Fruit fly (Drosophila melanogaster): Measurements from ENCODE around the gene CG12237.
A peak's percentile ranks its signal among the peaks of the same experiment; 100 is the strongest.

CG12237 gene

DNA sequence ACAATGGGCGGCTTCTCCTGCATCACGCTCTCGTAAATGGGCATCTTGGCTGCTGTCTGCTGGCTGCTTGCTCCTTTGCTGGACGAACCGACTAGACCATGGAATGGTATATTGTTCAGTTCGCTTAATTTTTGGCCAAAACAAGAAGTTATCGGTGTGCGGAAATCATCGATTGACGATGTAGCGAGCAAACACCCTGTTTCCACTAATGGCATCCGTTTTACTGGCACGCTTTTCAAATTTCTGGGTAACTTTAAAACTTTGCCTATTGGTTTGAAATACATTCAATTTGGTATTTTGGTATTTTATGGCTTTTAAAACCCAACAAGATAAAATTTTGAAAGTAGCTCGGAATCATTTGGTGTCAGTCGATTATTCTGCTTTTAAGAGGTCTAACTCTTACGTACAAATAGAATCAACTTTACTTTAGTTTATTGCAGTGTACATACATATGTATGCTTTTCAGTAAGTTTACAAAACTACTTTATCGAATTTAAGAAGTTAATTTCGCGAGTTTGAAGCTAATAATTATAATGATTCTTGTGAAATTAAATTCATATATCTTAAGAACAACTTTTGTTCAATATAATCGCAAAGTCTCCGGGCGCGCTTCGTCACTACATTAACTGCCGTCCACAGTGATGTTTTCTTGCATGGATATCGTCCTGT, 3.3 kb upstream of the CG12237 start, which contains the start of gene Arp10 (continued):
- TF ChIP-seq CG6689 (GFP tag; IDR thresholded peaks at IDR 0.05) (no peak; the same call in 1 of the 2 replicates), Oli (tag; optimal IDR thresholded peaks at IDR 0.05) (no peak), CG6175 (GFP tag; IDR thresholded peaks at IDR 0.05) (no peak)

DNA sequence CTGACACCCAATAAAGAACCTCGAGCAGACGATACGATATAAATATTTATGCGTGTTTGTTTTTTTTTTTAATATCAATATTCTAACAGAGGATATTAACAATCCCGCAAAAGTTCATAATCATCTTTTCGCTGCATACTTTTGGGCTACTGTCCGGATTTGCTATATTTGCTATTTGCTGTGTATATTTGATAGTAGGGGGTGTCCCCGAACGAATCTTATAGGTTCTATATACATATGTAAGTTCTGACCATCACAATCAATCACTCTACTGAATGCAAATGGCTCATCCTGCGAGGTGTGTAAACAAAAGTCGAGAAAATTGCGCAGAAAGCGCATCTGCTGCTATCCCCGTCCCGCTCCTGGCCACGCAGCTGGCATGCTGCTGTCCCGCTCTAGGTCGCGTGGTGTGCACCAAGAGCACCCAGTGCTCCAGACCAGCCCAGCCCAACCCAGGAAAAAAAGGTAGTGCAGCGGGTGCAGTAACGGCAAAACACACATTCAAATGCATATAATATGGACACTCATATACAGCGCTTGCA, 1.9 kb downstream of the CG12237 start:
- TF ChIP-seq dimm (GFP tag; IDR thresholded peaks at IDR 0.05) (no peak), CG8478 (optimal IDR thresholded peaks at IDR 0.05) (peak; percentile 59), CG1832 (GFP tag; optimal IDR thresholded peaks at IDR 0.05) (peak; percentile 66), Bgb (GFP tag; IDR thresholded peaks at IDR 0.05; ENCODE audit: partially characterized antibody) (0 out of 2 replicates have a peak, but pooled peaks have one; percentile 13), CG9932 (GFP tag; IDR thresholded peaks at IDR 0.05) (no peak), MBD-R2 (GFP tag; IDR thresholded peaks at IDR 0.05) (peak; percentile 34; the same call in 1 of the 2 replicates), Med (GFP tag) (peak; percentile 37), ato (GFP tag; IDR thresholded peaks at IDR 0.05; ENCODE audit: partially characterized antibody) (no peak), CG6254 (GFP tag; optimal IDR thresholded peaks at IDR 0.05) (peak; percentile 46)

DNA sequence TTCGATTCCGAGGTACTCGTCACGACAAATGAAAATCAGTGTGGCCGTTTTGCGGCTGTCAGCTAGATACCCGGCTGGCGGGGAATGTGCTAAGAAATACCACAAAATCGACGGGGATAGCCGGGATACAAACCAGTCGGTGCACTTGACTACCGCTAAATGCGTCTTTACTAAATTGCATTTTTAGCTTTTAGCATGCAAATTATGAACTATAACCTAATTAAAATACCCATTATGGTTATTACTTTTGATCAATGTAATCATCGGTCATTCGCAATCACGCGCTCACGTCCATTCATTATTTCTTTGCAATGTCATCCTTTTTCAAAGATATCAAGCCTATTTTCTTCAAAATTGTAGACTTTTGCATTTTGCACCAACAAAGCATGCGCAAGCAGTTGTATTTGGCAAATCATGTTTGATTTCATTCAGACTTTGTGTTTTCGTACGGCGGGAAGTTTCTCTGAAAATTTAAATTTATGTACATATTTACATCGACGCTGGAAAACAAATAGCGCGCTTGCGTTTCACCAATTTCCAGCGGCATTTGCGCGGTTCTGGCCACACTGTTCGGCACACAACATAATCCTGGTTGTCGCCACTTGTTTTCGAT, 4.2 kb downstream of the CG12237 start, which contains the start of gene Rcd-1:
TSS of gene Rcd-1 (plus strand) at position 440 of the 613 bp plus-strand sequence.
- no peak for TF ChIP-seq odd (GFP tag; optimal IDR thresholded peaks at IDR 0.05)
- no peak for TF ChIP-seq CG4707 (GFP tag; optimal IDR thresholded peaks at IDR 0.05)
- peak; percentile 14 for TF ChIP-seq Myb (GFP tag; optimal IDR thresholded peaks at IDR 0.05)
- peak; percentile 34; the same call in 1 of the 2 replicates for TF ChIP-seq Rfx (GFP tag; IDR thresholded peaks at IDR 0.05)
- TF ChIP-seq sens (GFP tag) = peak; percentile 66
- TF ChIP-seq CG11696 (GFP tag; IDR thresholded peaks at IDR 0.05) = no peak
- TF ChIP-seq Awh (GFP tag; IDR thresholded peaks at IDR 0.05) = no peak
- TF ChIP-seq cad (GFP tag; optimal IDR thresholded peaks at IDR 0.05) = no peak
- TF ChIP-seq sob (GFP tag; IDR thresholded peaks at IDR 0.05) = no peak
- TF ChIP-seq CG9727 (GFP tag; optimal IDR thresholded peaks at IDR 0.05) = peak; percentile 18
- no peak for TF ChIP-seq CG13123 (GFP tag; optimal IDR thresholded peaks at IDR 0.05)
- no peak for TF ChIP-seq luna (GFP tag; optimal IDR thresholded peaks at IDR 0.05)
- TF ChIP-seq ewg (GFP tag; optimal IDR thresholded peaks at IDR 0.05) = peak; percentile 63
- TF ChIP-seq CG14667 (GFP tag; IDR thresholded peaks at IDR 0.05) = no peak
- TF ChIP-seq Fer2 (tag; optimal IDR thresholded peaks at IDR 0.05) = no peak
- TF ChIP-seq Sin3A (optimal IDR thresholded peaks at IDR 0.05) = peak; percentile 87
- TF ChIP-seq ap (GFP tag; IDR thresholded peaks at IDR 0.05) = no peak
- no peak for TF ChIP-seq Side (GFP tag; optimal IDR thresholded peaks at IDR 0.05)
- no peak for TF ChIP-seq crp (GFP tag; optimal IDR thresholded peaks at IDR 0.05)
- peak; percentile 22; the same call in 1 of the 2 replicates for TF ChIP-seq slbo (GFP tag; IDR thresholded peaks at IDR 0.05)
- no peak for TF ChIP-seq CG11093 (GFP tag; IDR thresholded peaks at IDR 0.05)
- TF ChIP-seq shn (GFP tag; optimal IDR thresholded peaks at IDR 0.05) = no peak
- peak; percentile 20 for TF ChIP-seq CG2116 (GFP tag; optimal IDR thresholded peaks at IDR 0.05)
- no peak for TF ChIP-seq gem (tag; optimal IDR thresholded peaks at IDR 0.05)
- TF ChIP-seq bab2 (GFP tag; optimal IDR thresholded peaks at IDR 0.05) = no peak
- TF ChIP-seq CG14050 (GFP tag; IDR thresholded peaks at IDR 0.05) = no peak
- no peak for TF ChIP-seq zen2 (GFP tag; IDR thresholded peaks at IDR 0.05; ENCODE audit: partially characterized antibody)
- no peak for TF ChIP-seq CG8388 (GFP tag; optimal IDR thresholded peaks at IDR 0.05)
- no peak for TF ChIP-seq CG13424 (tag; optimal IDR thresholded peaks at IDR 0.05)
- peak; percentile 49; the same call in 1 of the 2 replicates for TF ChIP-seq vvl (GFP tag; IDR thresholded peaks at IDR 0.05)
- peak; percentile 11 for TF ChIP-seq nom (GFP tag; optimal IDR thresholded peaks at IDR 0.05)
- peak; percentile 68 for TF ChIP-seq CG1603 (tag; optimal IDR thresholded peaks at IDR 0.05)
- TF ChIP-seq fru (optimal IDR thresholded peaks at IDR 0.05) = no peak
- peak; percentile 97 for TF ChIP-seq gfzf (GFP tag; optimal IDR thresholded peaks at IDR 0.05)
- TF ChIP-seq gcm2 (GFP tag; optimal IDR thresholded peaks at IDR 0.05) = no peak

All from whole organism, embryonic.